Fruit fly (Drosophila melanogaster) whole organism, prepupa: ENCODE results near the gene Hsc70-4.

ENCODE experiments used
- Blimp-1 ChIP-seq: fragments of 200-800 bp; sonication (Bioruptor generic); optimal IDR thresholded peaks from 3 replicates; lab custom pipeline; 2017; ENCODE audit warnings: missing biosample characterization, missing genetic modification characterization, mild to moderate bottlenecking, moderate library complexity, missing genetic modification reagents
- CG11294 ChIP-seq: fragments of 200-800 bp; sonication (Bioruptor generic); IDR thresholded peaks from 2 replicates; pipeline ENCODE4 v1.3.6; 2022; ENCODE audit warnings: missing biosample characterization, missing genetic modification characterization
- CG11762 ChIP-seq: fragments of 200-800 bp; sonication (Bioruptor generic); optimal IDR thresholded peaks from 3 replicates; lab custom pipeline; 2016; ENCODE audit warnings: missing biosample characterization, missing genetic modification characterization; ENCODE audit not compliant: insufficient read depth
- CG1621 ChIP-seq: fragments of 200-800 bp; sonication (Bioruptor generic); optimal IDR thresholded peaks from 3 replicates; lab custom pipeline; 2018; ENCODE audit warnings: missing biosample characterization, mild to moderate bottlenecking, missing genetic modification characterization
- CG16779 ChIP-seq: fragments of 200-800 bp; sonication (Bioruptor generic); optimal IDR thresholded peaks from 3 replicates; lab custom pipeline; 2017; ENCODE audit warnings: missing biosample characterization, mild to moderate bottlenecking, missing genetic modification characterization
- CG3032 ChIP-seq: fragments of 200-800 bp; optimal IDR thresholded peaks from 2 replicates; lab custom pipeline; 2019; ENCODE audit warnings: missing biosample characterization, mild to moderate bottlenecking, missing genetic modification characterization, moderate library complexity
- CG31627 ChIP-seq: fragments of 200-800 bp; sonication (Bioruptor generic); optimal IDR thresholded peaks from 3 replicates; lab custom pipeline; 2016; ENCODE audit warnings: missing biosample characterization, missing genetic modification characterization
- CG32006 ChIP-seq: fragments of 200-800 bp; sonication (Bioruptor generic); optimal IDR thresholded peaks from 3 replicates; lab custom pipeline; 2017; ENCODE audit warnings: missing biosample characterization, mild to moderate bottlenecking, missing genetic modification characterization
- CG34406 ChIP-seq: fragments of 200-800 bp; sonication (Bioruptor generic); optimal IDR thresholded peaks from 3 replicates; lab custom pipeline; 2016; ENCODE audit warnings: missing biosample characterization, missing genetic modification characterization
- CG6163 ChIP-seq: fragments of 200-800 bp; sonication (Bioruptor generic); IDR thresholded peaks from 3 replicates; pipeline ENCODE4 v1.3.6; 2022; ENCODE audit warnings: missing biosample characterization, missing genetic modification characterization
- CG6792 ChIP-seq: fragments of 200-800 bp; sonication (Bioruptor generic); optimal IDR thresholded peaks from 3 replicates; lab custom pipeline; 2016; ENCODE audit warnings: missing biosample characterization, missing genetic modification characterization
- CG6808 ChIP-seq: fragments of 200-800 bp; sonication (Bioruptor generic); optimal IDR thresholded peaks from 3 replicates; lab custom pipeline; 2017; ENCODE audit warnings: missing biosample characterization, missing genetic modification characterization, mild to moderate bottlenecking, moderate library complexity, missing genetic modification reagents
- CG6854 ChIP-seq: fragments of 200-800 bp; sonication (Bioruptor generic); optimal IDR thresholded peaks from 2 replicates; lab custom pipeline; 2017; ENCODE audit warnings: missing biosample characterization, mild to moderate bottlenecking, missing genetic modification characterization
- CG7368 ChIP-seq: fragments of 200-800 bp; sonication (Bioruptor generic); optimal IDR thresholded peaks from 3 replicates; lab custom pipeline; 2016; ENCODE audit warnings: missing biosample characterization, missing genetic modification characterization
- CG8319 ChIP-seq: fragments of 200-800 bp; sonication (Bioruptor generic); optimal IDR thresholded peaks from 3 replicates; lab custom pipeline; 2016; ENCODE audit warnings: missing biosample characterization, missing genetic modification characterization
- CG8632 ChIP-seq: fragments of 200-800 bp; sonication (Bioruptor generic); optimal IDR thresholded peaks from 3 replicates; lab custom pipeline; 2016; ENCODE audit warnings: missing biosample characterization, missing genetic modification characterization
- CG9139 ChIP-seq: fragments of 200-800 bp; sonication (Bioruptor generic); optimal IDR thresholded peaks from 3 replicates; lab custom pipeline; 2017; ENCODE audit warnings: missing biosample characterization, mild to moderate bottlenecking, missing genetic modification characterization
- Eip78C ChIP-seq: fragments of 200-800 bp; sonication (Bioruptor generic); peaks from one replicate; lab custom pipeline; 2016; ENCODE audit warnings: missing biosample characterization, missing genetic modification characterization
- Eip93F ChIP-seq: fragments of 200-800 bp; sonication (Bioruptor generic); optimal IDR thresholded peaks from 2 replicates; lab custom pipeline; 2016; ENCODE audit warnings: missing biosample characterization, mild to moderate bottlenecking, missing genetic modification characterization
- Ets21C ChIP-seq: fragments of 200-800 bp; sonication (Bioruptor generic); optimal IDR thresholded peaks from 3 replicates; lab custom pipeline; 2016; ENCODE audit warnings: missing biosample characterization, missing genetic modification characterization
- Gug ChIP-seq: fragments of 200-800 bp; sonication (Bioruptor generic); IDR thresholded peaks from 2 replicates; pipeline ENCODE4 v1.3.6; 2022; ENCODE audit warnings: missing biosample characterization, missing genetic modification characterization
- Hr38 ChIP-seq: sonication (Bioruptor generic); optimal IDR thresholded peaks from 2 replicates; lab custom pipeline; 2016; ENCODE audit warnings: missing biosample characterization, missing genetic modification characterization
- Hr39 ChIP-seq: fragments of 200-800 bp; sonication (Bioruptor generic); optimal IDR thresholded peaks from 2 replicates; lab custom pipeline; 2016; ENCODE audit warnings: missing biosample characterization, missing genetic modification characterization
- Lpt ChIP-seq: fragments of 200-800 bp; sonication (Bioruptor generic); optimal IDR thresholded peaks from 3 replicates; lab custom pipeline; 2016; ENCODE audit warnings: missing biosample characterization, missing genetic modification characterization
- OdsH ChIP-seq: fragments of 200-800 bp; sonication (Bioruptor generic); optimal IDR thresholded peaks from 3 replicates; lab custom pipeline; 2016; ENCODE audit warnings: missing biosample characterization, missing genetic modification characterization
- Sox102F ChIP-seq: fragments of 200-800 bp; sonication (Bioruptor generic); optimal IDR thresholded peaks from 2 replicates; lab custom pipeline; 2016; ENCODE audit warnings: missing biosample characterization, mild to moderate bottlenecking, missing genetic modification characterization
- Sox14 ChIP-seq: fragments of 200-800 bp; sonication (Bioruptor generic); optimal IDR thresholded peaks from 3 replicates; lab custom pipeline; 2016; ENCODE audit warnings: missing biosample characterization, missing genetic modification characterization
- Sox15 ChIP-seq: fragments of 200-800 bp; sonication (Bioruptor generic); optimal IDR thresholded peaks from 3 replicates; lab custom pipeline; 2016; ENCODE audit warnings: missing biosample characterization, missing genetic modification characterization
- acj6 ChIP-seq: fragments of 200-800 bp; sonication (Bioruptor generic); optimal IDR thresholded peaks from 3 replicates; lab custom pipeline; 2016; ENCODE audit warnings: missing biosample characterization, missing genetic modification characterization
- cyc ChIP-seq: fragments of 200-800 bp; sonication (Bioruptor generic); optimal IDR thresholded peaks from 3 replicates; lab custom pipeline; 2016; ENCODE audit warnings: missing biosample characterization, missing genetic modification characterization
- dsx ChIP-seq: fragments of 200-800 bp; optimal IDR thresholded peaks from 3 replicates; lab custom pipeline; 2019; ENCODE audit warnings: missing biosample characterization, mild to moderate bottlenecking, missing genetic modification characterization, moderate library complexity; ENCODE audit not compliant: poor library complexity, severe bottlenecking
- esn ChIP-seq: fragments of 200-800 bp; sonication (Bioruptor generic); optimal IDR thresholded peaks from 2 replicates; lab custom pipeline; 2016; ENCODE audit warnings: missing biosample characterization, mild to moderate bottlenecking, missing genetic modification characterization, moderate library complexity
- fd59A ChIP-seq: fragments of 200-800 bp; sonication (Bioruptor generic); optimal IDR thresholded peaks from 2 replicates; lab custom pipeline; 2017; ENCODE audit warnings: missing biosample characterization, mild to moderate bottlenecking, missing genetic modification characterization, missing genetic modification reagents
- fd85E ChIP-seq: fragments of 200-800 bp; sonication (Bioruptor generic); optimal IDR thresholded peaks from 3 replicates; lab custom pipeline; 2016; ENCODE audit warnings: missing biosample characterization, missing genetic modification characterization
- fkh ChIP-seq: fragments of 200-800 bp; sonication (Bioruptor generic); optimal IDR thresholded peaks from 3 replicates; lab custom pipeline; 2017; ENCODE audit warnings: missing biosample characterization, mild to moderate bottlenecking, missing genetic modification characterization, moderate library complexity
- lz ChIP-seq: fragments of 200-800 bp; sonication (Bioruptor generic); optimal IDR thresholded peaks from 3 replicates; lab custom pipeline; 2016; ENCODE audit warnings: missing biosample characterization, missing genetic modification characterization
- net ChIP-seq: fragments of 200-800 bp; sonication (Bioruptor generic); optimal IDR thresholded peaks from 3 replicates; lab custom pipeline; 2016; ENCODE audit warnings: missing biosample characterization, missing genetic modification characterization
- pdm3 ChIP-seq: fragments of 200-800 bp; sonication (Bioruptor generic); optimal IDR thresholded peaks from 3 replicates; lab custom pipeline; 2016; ENCODE audit warnings: missing biosample characterization, missing genetic modification characterization
- salr ChIP-seq, 2 experiments: fragments of 200-800 bp; sonication (Bioruptor generic); optimal IDR thresholded peaks; 3 replicates each; lab custom pipeline; 2016 to 2018; ENCODE audit warnings: missing biosample characterization in 2 of 2, missing genetic modification characterization in 2 of 2, mild to moderate bottlenecking in 1 of 2
- spab ChIP-seq: fragments of 200-800 bp; sonication (Bioruptor generic); optimal IDR thresholded peaks from 2 replicates; lab custom pipeline; 2017; ENCODE audit warnings: missing biosample characterization, mild to moderate bottlenecking, missing genetic modification characterization, missing genetic modification reagents
- topi ChIP-seq: fragments of 200-800 bp; sonication (Bioruptor generic); optimal IDR thresholded peaks from 3 replicates; lab custom pipeline; 2016; ENCODE audit warnings: missing biosample characterization, missing genetic modification characterization
- vri ChIP-seq: fragments of 200-800 bp; sonication (Bioruptor generic); optimal IDR thresholded peaks from 3 replicates; lab custom pipeline; 2016; ENCODE audit warnings: missing biosample characterization, mild to moderate bottlenecking, missing genetic modification characterization

Hsc70-4 gene

DNA sequence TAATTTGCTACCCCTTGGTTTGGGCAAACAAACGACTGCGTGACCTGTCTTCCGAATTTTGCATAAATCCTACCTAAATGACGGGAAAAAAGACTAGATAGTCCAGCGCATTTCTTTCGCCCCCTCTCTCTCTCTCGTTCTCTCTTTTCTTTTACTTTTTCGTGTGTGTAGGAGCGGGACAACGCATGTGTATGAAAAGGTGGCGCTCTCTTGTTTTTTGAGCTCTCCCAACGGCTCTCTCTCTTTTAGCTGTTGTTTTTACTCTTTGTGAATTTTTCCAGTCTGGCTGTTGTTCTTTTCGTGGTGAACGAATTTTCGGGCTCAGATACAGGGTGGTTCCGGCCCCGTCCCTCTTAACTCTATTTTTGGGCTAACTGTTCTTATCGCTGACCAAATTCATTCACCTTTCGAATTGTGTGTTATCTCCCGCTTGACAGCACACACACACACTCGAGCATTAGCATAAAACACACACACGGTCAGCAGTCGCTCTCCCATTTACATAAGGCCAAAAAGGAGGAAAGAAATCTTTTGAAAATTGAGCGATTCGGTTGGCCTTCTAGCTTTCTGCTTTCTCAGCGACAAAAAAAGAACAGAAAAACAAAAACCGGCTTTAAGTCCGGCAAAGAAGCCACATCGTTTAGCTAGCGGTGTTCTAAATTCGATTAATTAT lies 49.2 kb downstream of the Hsc70-4 start (continued):
- TF ChIP-seq Gug (GFP tag; lab: Robert Waterston, UW): no peak
- no peak for TF ChIP-seq Eip93F (GFP tag; lab: Kevin White, UChicago)
- TF ChIP-seq fd59A: peak; percentile 24
- TF ChIP-seq spab (GFP tag; lab: Kevin White, UChicago): no peak
- peak; percentile 3 for TF ChIP-seq net (GFP tag; lab: Kevin White, UChicago)
- TF ChIP-seq fkh (GFP tag; lab: Kevin White, UChicago): no peak
- peak; percentile 9 for TF ChIP-seq Sox14 (GFP tag; lab: Kevin White, UChicago)
- no peak for TF ChIP-seq CG6808
- TF ChIP-seq CG8319: no peak
- peak; percentile 33 for TF ChIP-seq CG9139 (GFP tag; lab: Kevin White, UChicago)
- TF ChIP-seq Ets21C (GFP tag; lab: Kevin White, UChicago): no peak
- no peak for TF ChIP-seq Sox15 (GFP tag; lab: Kevin White, UChicago)
- TF ChIP-seq Sox102F: no peak
- TF ChIP-seq Lpt (GFP tag; lab: Kevin White, UChicago): no peak
- TF ChIP-seq CG1621 (tag; lab: Kevin White, UChicago): no peak
- TF ChIP-seq CG8632 (GFP tag; lab: Kevin White, UChicago): peak; percentile 10

- TF ChIP-seq CG34406 (no peak), Eip78C (GFP tag; lab: Kevin White, UChicago) (peak; percentile 4), vri (GFP tag; lab: Kevin White, UChicago) (peak; percentile 93), Hr39 (GFP tag; lab: Kevin White, UChicago) (peak; percentile 1)
Observed at dm6 chr3R:15292241-15293004, 49.9 kb downstream of the Hsc70-4 start.

- peak; percentile 32 for TF ChIP-seq Ets21C (GFP tag; lab: Kevin White, UChicago)
- TF ChIP-seq CG7368 (GFP tag; lab: Kevin White, UChicago): no peak
- TF ChIP-seq fd59A: no peak
- TF ChIP-seq Blimp-1 (GFP tag; lab: Kevin White, UChicago): peak; percentile 67
- TF ChIP-seq lz (GFP tag; lab: Kevin White, UChicago): peak; percentile 60
- no peak for TF ChIP-seq Hr38 (GFP tag; lab: Kevin White, UChicago)
- TF ChIP-seq esn (GFP tag; lab: Kevin White, UChicago): peak; percentile 66
- TF ChIP-seq pdm3: no peak
- TF ChIP-seq Sox102F: peak; percentile 52
- peak; percentile 38 for TF ChIP-seq topi
- no peak for TF ChIP-seq OdsH (GFP tag; lab: Kevin White, UChicago)
- no peak for TF ChIP-seq CG16779 (tag; lab: Kevin White, UChicago)
- no peak for TF ChIP-seq CG3032 (tag; lab: Kevin White, UChicago)
- TF ChIP-seq cyc (GFP tag; lab: Kevin White, UChicago): peak; percentile 51
- no peak for TF ChIP-seq CG11762 (GFP tag; lab: Kevin White, UChicago)
- no peak for TF ChIP-seq Gug (GFP tag; lab: Robert Waterston, UW)
- TF ChIP-seq fd85E (GFP tag; lab: Kevin White, UChicago): peak; percentile 8
- TF ChIP-seq CG32006 (GFP tag; lab: Kevin White, UChicago): no peak
- TF ChIP-seq salr (GFP tag; optimal IDR thresholded peaks at IDR 0.05; lab: Kevin White, UChicago): no peak
- peak; percentile 48 for TF ChIP-seq vri (GFP tag; lab: Kevin White, UChicago)
- no peak for TF ChIP-seq CG31627
- no peak for TF ChIP-seq Lpt (GFP tag; lab: Kevin White, UChicago)
- TF ChIP-seq CG34406: peak; percentile 33
- no peak for TF ChIP-seq CG6854 (GFP tag; lab: Kevin White, UChicago)
- TF ChIP-seq dsx (GFP tag; lab: Kevin White, UChicago): no peak
- TF ChIP-seq CG11294 (GFP tag; lab: Robert Waterston, UW): no peak
- peak; percentile 1 for TF ChIP-seq CG9139 (GFP tag; lab: Kevin White, UChicago)
- peak; percentile 79 for TF ChIP-seq Eip78C (GFP tag; lab: Kevin White, UChicago)
- peak; percentile 33 for TF ChIP-seq CG6792 (GFP tag; lab: Kevin White, UChicago)
- TF ChIP-seq acj6: no peak
- TF ChIP-seq CG6163: peak; percentile 22; the same call in 1 of the 3 replicates
- TF ChIP-seq CG8632 (GFP tag; lab: Kevin White, UChicago): peak; percentile 6
- TF ChIP-seq Sox15 (GFP tag; lab: Kevin White, UChicago): no peak
Observed at dm6 chr3R:15293005-15293877, 50.8 kb downstream of the Hsc70-4 start.
